Fruit fly (Drosophila melanogaster): Measurements from ENCODE around the gene Hpf1.

The Hpf1 gene

DNA sequence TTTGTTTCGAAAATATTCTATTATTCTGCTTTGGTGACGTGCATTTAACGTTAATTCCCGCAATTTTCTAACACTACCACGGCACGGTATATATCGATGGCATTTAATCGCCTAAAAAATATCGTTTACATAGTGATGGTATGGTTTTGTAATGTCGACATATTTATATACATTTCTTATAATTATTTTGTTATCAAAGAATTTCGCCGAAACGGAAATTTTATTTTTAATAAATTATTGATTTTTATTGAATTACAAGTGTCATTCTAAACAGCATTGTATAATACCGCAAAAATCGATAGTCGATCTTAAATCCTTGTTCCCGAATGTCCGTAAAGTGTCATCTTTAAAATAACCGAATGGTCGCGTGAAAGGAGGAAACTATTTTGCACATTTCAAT, 32.8 kb downstream of the Hpf1 start, which contains the start of the genes Sec20 and dgrn (continued):
- TF ChIP-seq CG11504 (tag; optimal IDR thresholded peaks at IDR 0.05) (no peak), CG17328 (GFP tag; IDR thresholded peaks at IDR 0.05) (no peak), cad (GFP tag; optimal IDR thresholded peaks at IDR 0.05) (no peak), CG11695 (GFP tag; IDR thresholded peaks at IDR 0.05) (0 out of 3 replicates have a peak, but pooled peaks have one; percentile 19), CG3281 (GFP tag; optimal IDR thresholded peaks at IDR 0.05) (peak; percentile 38), CG6175 (GFP tag; IDR thresholded peaks at IDR 0.05) (no peak), Kr (GFP tag; optimal IDR thresholded peaks at IDR 0.05) (no peak), CG6683 (GFP tag; optimal IDR thresholded peaks at IDR 0.05) (no peak), ewg (GFP tag; optimal IDR thresholded peaks at IDR 0.05) (peak; percentile 18), Lhr (GFP tag; optimal IDR thresholded peaks at IDR 0.05) (peak; percentile 50), wek (GFP tag; optimal IDR thresholded peaks at IDR 0.05) (no peak), fd3F (GFP tag; optimal IDR thresholded peaks at IDR 0.05) (peak; percentile 32), pita (GFP tag; optimal IDR thresholded peaks at IDR 0.05) (no peak), rib (GFP tag; IDR thresholded peaks at IDR 0.05) (no peak), Fer2 (tag; optimal IDR thresholded peaks at IDR 0.05) (peak; percentile 43), Taf1 (GFP tag; IDR thresholded peaks at IDR 0.05) (0 out of 2 replicates have a peak, but pooled peaks have one; percentile 28), slbo (GFP tag; IDR thresholded peaks at IDR 0.05) (peak; percentile 84), CG17385 (GFP tag; optimal IDR thresholded peaks at IDR 0.05) (peak; percentile 44), Gsc (GFP tag; IDR thresholded peaks at IDR 0.05) (no peak), danr (GFP tag; IDR thresholded peaks at IDR 0.05) (peak; percentile 59), oc (tag; optimal IDR thresholded peaks at IDR 0.05) (peak; percentile 26), chinmo (GFP tag; IDR thresholded peaks at IDR 0.05; ENCODE audit: partially characterized antibody) (peak; percentile 85; the same call in 3 of the 4 replicates), pros (GFP tag; optimal IDR thresholded peaks at IDR 0.05) (no peak), Ptx1 (GFP tag; IDR thresholded peaks at IDR 0.05) (peak; percentile 75), CG12071 (GFP tag; optimal IDR thresholded peaks at IDR 0.05) (no peak), BEAF-32 (GFP tag; optimal IDR thresholded peaks at IDR 0.05) (peak; percentile 96), CG1602 (GFP tag; optimal IDR thresholded peaks at IDR 0.05) (peak; percentile 65), ap (GFP tag; IDR thresholded peaks at IDR 0.05) (no peak), az2 (GFP tag; optimal IDR thresholded peaks at IDR 0.05) (peak; percentile 70), klu (GFP tag; IDR thresholded peaks at IDR 0.05) (no peak; the same call in 1 of the 2 replicates), tin (GFP tag; optimal IDR thresholded peaks at IDR 0.05) (peak; percentile 65), CG14860 (GFP tag; IDR thresholded peaks at IDR 0.05; ENCODE audit: partially characterized antibody) (peak; percentile 82), HmgZ (tag; optimal IDR thresholded peaks at IDR 0.05) (peak; percentile 62), Dad (GFP tag; optimal IDR thresholded peaks at IDR 0.05) (no peak), Hr78 (GFP tag; optimal IDR thresholded peaks at IDR 0.05) (no peak), dan (GFP tag; IDR thresholded peaks at IDR 0.05) (no peak), bigmax (GFP tag; optimal IDR thresholded peaks at IDR 0.05) (no peak), CG9797 (GFP tag; optimal IDR thresholded peaks at IDR 0.05) (peak; percentile 29), CkIIα-i1 (GFP tag; IDR thresholded peaks at IDR 0.05) (no peak), CG7357 (GFP tag; IDR thresholded peaks at IDR 0.05) (no peak), CG31224 (GFP tag; IDR thresholded peaks at IDR 0.05) (0 out of 2 replicates have a peak, but pooled peaks have one; percentile 28), zen2 (GFP tag; IDR thresholded peaks at IDR 0.05; ENCODE audit: partially characterized antibody) (peak; percentile 90), Dbx (GFP tag; IDR thresholded peaks at IDR 0.05) (peak; percentile 81), grau (tag; optimal IDR thresholded peaks at IDR 0.05) (peak; percentile 74), CG14441 (GFP tag; IDR thresholded peaks at IDR 0.05) (no peak), CG9215 (GFP tag; IDR thresholded peaks at IDR 0.05) (peak; percentile 58), Dp (GFP tag; optimal IDR thresholded peaks at IDR 0.05) (peak; percentile 49), gro (GFP tag; optimal IDR thresholded peaks at IDR 0.05) (peak; percentile 6), Nf-YC (tag; optimal IDR thresholded peaks at IDR 0.05) (peak; percentile 66), grn (GFP tag; optimal IDR thresholded peaks at IDR 0.05) (no peak), amos (GFP tag; IDR thresholded peaks at IDR 0.05; ENCODE audit: partially characterized antibody) (peak; percentile 95)

Measured in whole organism, embryonic.